Worm (Caenorhabditis elegans) whole organism, late embryonic: ENCODE measurements around the gene F35A5.2.

Experiments
- F13H6.1 ChIP-seq: sonication (generic microtip); optimal IDR thresholded peaks from 2 replicates; lab custom pipeline; 2016; ENCODE audit warnings: missing genetic modification characterization, missing compliant biosample characterization
- Y22D7AL.16 ChIP-seq: sonication (generic microtip); optimal IDR thresholded peaks from 2 replicates; lab custom pipeline; 2016; ENCODE audit warnings: missing genetic modification characterization, missing compliant biosample characterization
- ceh-30 ChIP-seq: fragments of 150-350 bp; optimal IDR thresholded peaks from 2 replicates; lab custom pipeline; 2014; ENCODE audit warnings: missing biosample characterization, missing genetic modification characterization
- ceh-34 ChIP-seq: sonication (generic microtip); optimal IDR thresholded peaks from 2 replicates; lab custom pipeline; 2016; ENCODE audit warnings: mild to moderate bottlenecking, missing genetic modification characterization, missing compliant biosample characterization
- ceh-9 ChIP-seq: sonication (generic microtip); optimal IDR thresholded peaks from 2 replicates; lab custom pipeline; 2016; ENCODE audit warnings: mild to moderate bottlenecking, missing genetic modification characterization, inconsistent platforms, missing compliant biosample characterization
- fkh-10 ChIP-seq: fragments of 150-350 bp; optimal IDR thresholded peaks from 2 replicates; lab custom pipeline; 2014; ENCODE audit warnings: missing biosample characterization, missing genetic modification reagents, missing genetic modification characterization
- hlh-30 ChIP-seq: sonication (generic microtip); optimal IDR thresholded peaks from 2 replicates; lab custom pipeline; 2017; ENCODE audit warnings: antibody characterized with exemption, missing genetic modification characterization, missing compliant biosample characterization; ENCODE audit not compliant: insufficient read depth
- lim-6 ChIP-seq: sonication (generic microtip); optimal IDR thresholded peaks from 2 replicates; lab custom pipeline; 2016; ENCODE audit warnings: missing genetic modification characterization, missing compliant biosample characterization
- nfya-1 ChIP-seq: sonication (generic microtip); optimal IDR thresholded peaks from 2 replicates; lab custom pipeline; 2017; ENCODE audit warnings: missing genetic modification characterization, mild to moderate bottlenecking, missing compliant biosample characterization, antibody characterized with exemption, moderate library complexity
- nhr-11 ChIP-seq: fragments of 150-350 bp; optimal IDR thresholded peaks from 2 replicates; lab custom pipeline; 2014; ENCODE audit warnings: missing biosample characterization, missing genetic modification characterization
- npax-4 ChIP-seq: sonication (generic microtip); optimal IDR thresholded peaks from 2 replicates; lab custom pipeline; 2016; ENCODE audit warnings: missing genetic modification characterization, missing compliant biosample characterization
- pag-3 ChIP-seq: sonication (generic microtip); optimal IDR thresholded peaks from 2 replicates; lab custom pipeline; 2016; ENCODE audit warnings: missing compliant biosample characterization, missing genetic modification characterization, borderline replicate concordance
- pros-1 ChIP-seq: fragments of 150-350 bp; optimal IDR thresholded peaks from 2 replicates; lab custom pipeline; 2014; ENCODE audit warnings: missing biosample characterization, missing genetic modification reagents, missing genetic modification characterization
- sox-4 ChIP-seq: sonication (generic microtip); optimal IDR thresholded peaks from 2 replicates; lab custom pipeline; 2017; ENCODE audit warnings: mild to moderate bottlenecking, missing genetic modification characterization, inconsistent platforms, missing compliant biosample characterization

ce11 chrX:3823869-3824268 is 18.9 kb downstream of the F35A5.2 start:
- TF ChIP-seq npax-4 (tag; lab: Kevin White, UChicago) (no peak), fkh-10 (GFP tag; lab: Kevin White, UChicago) (no peak), ceh-9 (tag; lab: Kevin White, UChicago) (no peak), F13H6.1 (no peak), pros-1 (tag; lab: Kevin White, UChicago) (no peak), sox-4 (tag; lab: Kevin White, UChicago) (no peak), lim-6 (tag; lab: Kevin White, UChicago) (no peak), hlh-30 (tag; lab: Kevin White, UChicago) (no peak), Y22D7AL.16 (no peak), nhr-11 (no peak), ceh-34 (tag; lab: Kevin White, UChicago) (no peak), ceh-30 (tag; lab: Kevin White, UChicago) (no peak), pag-3 (tag; lab: Kevin White, UChicago) (no peak), nfya-1 (no peak)
